Worm (Caenorhabditis elegans) whole organism, L2 larva: ENCODE results near the gene grl-9.

Experiments used
- C34F6.9 ChIP-seq: fragments of 150-350 bp; optimal IDR thresholded peaks from 2 replicates; lab custom pipeline; 2014; ENCODE audit warnings: missing biosample characterization, missing genetic modification characterization
- F13H6.1 ChIP-seq: sonication (generic microtip); optimal IDR thresholded peaks from 2 replicates; lab custom pipeline; 2016; ENCODE audit warnings: missing genetic modification characterization, missing compliant biosample characterization
- Y55F3AM.14 ChIP-seq: fragments of 200-800 bp; sonication (Bioruptor generic); optimal IDR thresholded peaks from 2 replicates; lab custom pipeline; 2018; ENCODE audit warnings: mild to moderate bottlenecking, missing genetic modification characterization, missing compliant biosample characterization
- alr-1 ChIP-seq: fragments of 150-350 bp; optimal IDR thresholded peaks from 2 replicates; lab custom pipeline; 2014; ENCODE audit warnings: missing biosample characterization, missing genetic modification characterization
- ama-1 ChIP-seq: fragments of 150-350 bp; optimal IDR thresholded peaks from 2 replicates; lab custom pipeline; 2018; ENCODE audit warnings: inconsistent platforms
- blmp-1 ChIP-seq: sonication (generic microtip); optimal IDR thresholded peaks from 2 replicates; lab custom pipeline; 2017; ENCODE audit warnings: missing genetic modification characterization, mild to moderate bottlenecking, missing compliant biosample characterization, antibody characterized with exemption, moderate library complexity; ENCODE audit not compliant: insufficient read depth
- ceh-16 ChIP-seq: fragments of 150-350 bp; optimal IDR thresholded peaks from 2 replicates; lab custom pipeline; 2014; ENCODE audit warnings: missing biosample characterization, missing genetic modification characterization
- elt-1 ChIP-seq: fragments of 150-350 bp; optimal IDR thresholded peaks from 2 replicates; lab custom pipeline; 2014; ENCODE audit warnings: missing biosample characterization, missing genetic modification characterization
- elt-3 ChIP-seq: sonication (generic microtip); optimal IDR thresholded peaks from 2 replicates; lab custom pipeline; 2017; ENCODE audit warnings: missing biosample characterization, missing genetic modification characterization
- fos-1 ChIP-seq: fragments of 150-350 bp; optimal IDR thresholded peaks from 2 replicates; lab custom pipeline; 2014; ENCODE audit warnings: missing biosample characterization, missing genetic modification characterization
- lin-11 ChIP-seq: fragments of 150-350 bp; sonication (generic microtip); optimal IDR thresholded peaks from 2 replicates; lab custom pipeline; 2014; ENCODE audit warnings: missing biosample characterization, missing genetic modification characterization, inconsistent platforms, mixed read lengths
- lin-39 ChIP-seq: fragments of 150-350 bp; optimal IDR thresholded peaks from 2 replicates; lab custom pipeline; 2014; ENCODE audit warnings: missing biosample characterization, missing genetic modification reagents, missing genetic modification characterization
- lsy-2 ChIP-seq, 2 experiments: fragments of 150-350 bp in 1 of 2; sonication (generic microtip) in 1 of 2; optimal IDR thresholded peaks; 2 replicates each; lab custom pipeline; 2014 to 2017; ENCODE audit warnings: missing biosample characterization in 2 of 2, missing genetic modification characterization in 2 of 2
- mab-5 ChIP-seq: fragments of 150-350 bp; optimal IDR thresholded peaks from 2 replicates; lab custom pipeline; 2014; ENCODE audit warnings: missing biosample characterization, missing genetic modification characterization
- mbf-1 ChIP-seq: sonication (generic microtip); optimal IDR thresholded peaks from 2 replicates; lab custom pipeline; 2017; ENCODE audit warnings: missing biosample characterization, missing genetic modification characterization
- mdl-1 ChIP-seq, 2 experiments: fragments of 150-350 bp in 1 of 2; sonication (generic microtip) in 1 of 2; optimal IDR thresholded peaks; 2 replicates each; lab custom pipeline; 2017; ENCODE audit warnings: missing biosample characterization in 2 of 2, missing genetic modification characterization in 2 of 2
- nhr-10 ChIP-seq: sonication (generic microtip); optimal IDR thresholded peaks from 2 replicates; lab custom pipeline; 2017; ENCODE audit warnings: missing biosample characterization, missing genetic modification characterization
- nhr-12 ChIP-seq: fragments of 150-350 bp; optimal IDR thresholded peaks from 2 replicates; lab custom pipeline; 2014; ENCODE audit warnings: missing biosample characterization, missing genetic modification characterization
- nhr-23 ChIP-seq: fragments of 150-350 bp; optimal IDR thresholded peaks from 2 replicates; lab custom pipeline; 2014; ENCODE audit warnings: missing biosample characterization, missing genetic modification reagents, missing genetic modification characterization
- nhr-237 ChIP-seq: fragments of 150-350 bp; optimal IDR thresholded peaks from 2 replicates; lab custom pipeline; 2014; ENCODE audit warnings: missing biosample characterization, missing genetic modification characterization
- nhr-6 ChIP-seq: fragments of 150-350 bp; optimal IDR thresholded peaks from 2 replicates; lab custom pipeline; 2014; ENCODE audit warnings: missing biosample characterization, missing genetic modification characterization
- nhr-77 ChIP-seq: fragments of 150-350 bp; optimal IDR thresholded peaks from 2 replicates; lab custom pipeline; 2014; ENCODE audit warnings: missing biosample characterization, missing genetic modification characterization
- peb-1 ChIP-seq: fragments of 150-350 bp; optimal IDR thresholded peaks from 2 replicates; lab custom pipeline; 2014; ENCODE audit warnings: missing biosample characterization, missing genetic modification characterization
- sem-4 ChIP-seq: fragments of 150-350 bp; optimal IDR thresholded peaks from 2 replicates; lab custom pipeline; 2014; ENCODE audit warnings: missing biosample characterization, missing genetic modification reagents, missing genetic modification characterization
- skn-1 ChIP-seq: sonication (generic microtip); optimal IDR thresholded peaks from 2 replicates; lab custom pipeline; 2017; ENCODE audit warnings: missing biosample characterization, missing genetic modification characterization
- sma-9 ChIP-seq, 2 experiments: fragments of 150-350 bp in 1 of 2; sonication (generic microtip) in 1 of 2; optimal IDR thresholded peaks; 2 replicates each; lab custom pipeline; 2014 to 2016; ENCODE audit warnings: missing genetic modification characterization in 2 of 2, mild to moderate bottlenecking in 1 of 2, missing biosample characterization in 1 of 2, missing compliant biosample characterization in 1 of 2, missing genetic modification reagents in 1 of 2, moderate library complexity in 1 of 2
- snpc-4 ChIP-seq: fragments of 150-350 bp; optimal IDR thresholded peaks from 2 replicates; lab custom pipeline; 2014; ENCODE audit warnings: missing biosample characterization, missing genetic modification characterization
- unc-39 ChIP-seq: fragments of 150-350 bp; optimal IDR thresholded peaks from 2 replicates; lab custom pipeline; 2014; ENCODE audit warnings: missing biosample characterization, missing genetic modification characterization
- unc-62 ChIP-seq: fragments of 150-350 bp; optimal IDR thresholded peaks from 2 replicates; lab custom pipeline; 2014; ENCODE audit warnings: missing biosample characterization, missing genetic modification reagents, missing genetic modification characterization
- zag-1 ChIP-seq: fragments of 150-350 bp; optimal IDR thresholded peaks from 2 replicates; lab custom pipeline; 2014; ENCODE audit warnings: missing biosample characterization, missing genetic modification characterization
- ztf-1 ChIP-seq: fragments of 200-800 bp; sonication (Bioruptor generic); conservative IDR thresholded peaks from 2 replicates; pipeline ENCODE4 v1.3.6; 2022; ENCODE audit warnings: missing genetic modification characterization, missing compliant biosample characterization
- ztf-11 ChIP-seq: sonication (generic microtip); optimal IDR thresholded peaks from 2 replicates; lab custom pipeline; 2017; ENCODE audit warnings: missing biosample characterization, missing genetic modification characterization
- ztf-4 ChIP-seq: fragments of 150-350 bp; optimal IDR thresholded peaks from 2 replicates; lab custom pipeline; 2014; ENCODE audit warnings: missing biosample characterization, missing genetic modification characterization

The grl-9 gene

DNA sequence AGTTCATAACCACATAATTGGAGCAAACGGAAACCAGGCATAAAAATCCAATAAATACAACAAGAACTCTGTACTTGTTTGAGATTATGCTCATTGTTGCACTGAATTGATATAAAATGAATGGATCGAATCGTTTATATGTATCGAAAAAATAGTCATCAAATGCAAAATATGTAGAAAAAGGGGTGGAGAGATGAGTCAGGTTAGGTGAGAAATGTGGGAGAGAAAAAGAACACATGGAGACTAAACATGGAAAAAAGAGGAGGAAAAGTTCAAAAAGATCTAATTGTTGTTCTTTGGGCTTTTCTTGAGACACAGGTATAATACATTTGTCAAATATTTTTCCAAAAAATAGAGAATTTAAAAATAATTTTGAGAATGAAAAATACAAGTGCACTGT lies 43.1 kb downstream of the grl-9 start, which contains the start of gene K11G9.5:
TSS of gene K11G9.5 (minus strand) at position 101 of the 400 bp plus-strand sequence.
- TF ChIP-seq nhr-23 (tag; lab: Kevin White, UChicago) (no peak), ztf-1 (GFP tag; lab: Robert Waterston, UW) (no peak), elt-1 (tag; lab: Kevin White, UChicago) (no peak), elt-3 (no peak)

DNA sequence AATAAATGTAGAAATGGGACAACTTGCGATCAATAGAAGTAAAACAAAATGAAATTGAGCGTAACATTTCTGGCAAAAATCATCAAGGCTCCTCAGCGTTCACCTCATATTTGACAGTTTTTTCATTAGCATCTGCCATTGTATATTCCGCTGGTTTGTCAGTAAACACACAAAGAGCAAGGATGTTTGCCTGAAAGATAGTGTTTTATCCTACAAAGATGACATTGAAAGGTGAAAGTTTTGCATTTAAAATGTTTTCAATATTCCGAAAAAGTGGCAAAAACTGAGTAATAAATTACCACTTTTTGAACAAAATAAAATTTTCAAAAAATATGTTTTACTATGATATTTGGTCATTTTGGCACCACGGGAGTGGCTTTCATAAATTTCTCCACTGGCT lies 45.5 kb downstream of the grl-9 start:
- TF ChIP-seq elt-1 (tag; lab: Kevin White, UChicago) (no peak), unc-39 (tag; lab: Kevin White, UChicago) (no peak), nhr-6 (tag; lab: Kevin White, UChicago) (no peak), nhr-10 (tag; lab: Kevin White, UChicago) (no peak), nhr-12 (no peak), unc-62 (GFP tag; lab: Kevin White, UChicago) (no peak), ztf-1 (GFP tag; lab: Robert Waterston, UW) (no peak), peb-1 (no peak), nhr-77 (tag; lab: Kevin White, UChicago) (no peak), skn-1 (tag; lab: Kevin White, UChicago) (no peak), lin-39 (tag; lab: Kevin White, UChicago) (no peak), alr-1 (tag; lab: Kevin White, UChicago) (no peak), sem-4 (tag; lab: Kevin White, UChicago) (no peak), fos-1 (tag; lab: Kevin White, UChicago) (no peak), nhr-237 (tag; lab: Kevin White, UChicago) (no peak), zag-1 (no peak), Y55F3AM.14 (GFP tag; lab: Kevin White, UChicago) (no peak)
- TF ChIP-seq, all 48 proteins: peak for 0

DNA sequence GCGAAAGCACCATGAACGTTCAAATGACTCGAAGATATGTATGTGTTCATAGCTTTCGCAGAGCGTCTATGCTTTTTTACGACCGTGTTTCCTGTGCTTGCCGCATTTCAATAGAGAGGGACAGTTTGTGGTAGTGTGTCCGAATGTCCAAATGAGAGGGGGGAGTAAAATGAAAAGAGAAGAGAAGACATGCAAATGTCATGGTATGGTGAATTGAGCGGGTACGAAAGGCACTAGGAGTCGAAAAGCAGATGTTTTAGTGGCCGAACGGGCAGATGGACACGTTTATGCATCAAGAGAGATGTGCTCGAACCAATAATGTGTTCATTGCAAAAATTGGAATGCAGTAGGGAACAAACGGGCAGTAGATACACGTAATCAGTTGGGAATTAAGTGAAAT lies 46.0 kb downstream of the grl-9 start:
- TF ChIP-seq sma-9 (GFP tag; optimal IDR thresholded peaks at IDR 0.05; lab: Kevin White, UChicago) (no peak), sma-9 (tag; optimal IDR thresholded peaks at IDR 0.05; lab: Kevin White, UChicago) (no peak)

DNA sequence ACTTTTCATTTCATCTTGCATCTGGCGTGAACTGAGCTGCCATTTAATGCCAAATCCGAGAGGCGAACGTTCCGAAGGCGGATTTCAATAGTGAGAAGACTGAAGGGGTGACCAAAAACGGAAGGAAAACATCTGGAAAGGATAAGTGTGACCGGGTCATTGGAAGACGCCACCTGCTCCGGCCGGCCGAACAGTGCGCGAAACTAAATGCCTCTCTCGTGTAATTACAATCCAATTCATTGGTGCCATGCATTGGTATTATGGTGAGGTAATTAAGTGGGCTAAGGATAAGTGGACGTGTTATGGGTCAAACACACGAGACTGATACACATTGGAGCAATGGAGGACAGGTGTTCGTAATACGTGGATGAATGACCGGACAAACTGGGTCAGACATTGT lies 47.0 kb downstream of the grl-9 start:
- TF ChIP-seq lin-39 (tag; lab: Kevin White, UChicago) (no peak), mab-5 (tag; lab: Kevin White, UChicago) (no peak), nhr-237 (tag; lab: Kevin White, UChicago) (no peak), ztf-11 (tag; lab: Kevin White, UChicago) (no peak), snpc-4 (tag; lab: Kevin White, UChicago) (no peak), fos-1 (tag; lab: Kevin White, UChicago) (no peak), nhr-12 (no peak), zag-1 (no peak), nhr-77 (tag; lab: Kevin White, UChicago) (no peak), elt-1 (tag; lab: Kevin White, UChicago) (no peak), unc-39 (tag; lab: Kevin White, UChicago) (no peak), nhr-23 (tag; lab: Kevin White, UChicago) (no peak), sma-9 (GFP tag; optimal IDR thresholded peaks at IDR 0.05; lab: Kevin White, UChicago) (no peak), sma-9 (tag; optimal IDR thresholded peaks at IDR 0.05; lab: Kevin White, UChicago) (no peak), C34F6.9 (tag; lab: Kevin White, UChicago) (no peak), unc-62 (GFP tag; lab: Kevin White, UChicago) (no peak), lin-11 (no peak), mbf-1 (no peak), blmp-1 (tag; lab: Kevin White, UChicago) (no peak), ztf-1 (GFP tag; lab: Robert Waterston, UW) (no peak), lsy-2 (tag; optimal IDR thresholded peaks at IDR 0.05; lab: Kevin White, UChicago) (no peak)

DNA sequence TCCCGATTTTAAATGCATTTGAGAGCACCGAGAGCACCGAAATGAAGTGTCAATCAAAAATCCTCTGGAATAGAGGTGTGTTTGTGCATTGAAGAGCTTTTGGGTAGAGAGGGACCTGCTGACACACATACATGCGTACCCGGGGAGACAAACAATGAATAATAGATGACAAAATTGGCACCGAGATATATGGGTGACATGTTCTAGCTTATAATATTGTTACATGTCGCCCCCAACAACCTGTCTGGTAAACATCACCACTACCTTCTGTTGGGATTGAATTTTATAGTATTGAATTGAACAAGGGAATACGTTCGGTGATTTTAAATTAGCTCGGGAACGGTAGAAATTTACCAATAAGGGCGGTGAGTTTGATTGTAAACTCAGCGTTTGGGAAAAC lies 47.8 kb downstream of the grl-9 start:
- TF ChIP-seq nhr-237 (tag; lab: Kevin White, UChicago) (no peak), lsy-2 (tag; optimal IDR thresholded peaks at IDR 0.05; lab: Kevin White, UChicago) (no peak), F13H6.1 (tag; lab: Kevin White, UChicago) (no peak), nhr-10 (tag; lab: Kevin White, UChicago) (no peak), peb-1 (no peak), skn-1 (tag; lab: Kevin White, UChicago) (no peak), zag-1 (no peak)

DNA sequence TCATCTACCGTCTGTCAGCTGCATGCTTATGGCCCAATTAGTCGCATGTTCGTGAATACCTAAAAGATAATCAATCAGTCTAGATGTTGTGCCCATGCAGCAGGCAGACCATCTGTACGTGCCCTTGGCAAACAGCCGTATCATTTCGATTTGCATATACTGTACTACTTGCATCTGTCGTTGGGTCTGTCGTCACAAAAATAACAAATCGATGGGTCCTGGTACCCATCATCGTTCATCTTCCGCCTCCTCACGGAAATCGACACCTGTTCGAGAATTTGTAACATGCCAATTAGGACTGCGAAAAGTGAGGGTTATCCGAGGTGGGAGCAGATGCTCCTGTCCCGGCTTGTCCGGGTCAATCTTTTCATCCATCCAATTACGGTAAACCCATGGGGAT lies 48.2 kb downstream of the grl-9 start:
- TF ChIP-seq F13H6.1 (tag; lab: Kevin White, UChicago) (no peak), elt-3 (no peak), nhr-237 (tag; lab: Kevin White, UChicago) (no peak), elt-1 (tag; lab: Kevin White, UChicago) (no peak), mdl-1 (tag; optimal IDR thresholded peaks at IDR 0.05; lab: Kevin White, UChicago) (no peak), sem-4 (tag; lab: Kevin White, UChicago) (no peak), ama-1 (lab: Kevin White, UChicago) (no peak), ztf-4 (tag; lab: Kevin White, UChicago) (no peak), ceh-16 (tag; lab: Kevin White, UChicago) (no peak), skn-1 (tag; lab: Kevin White, UChicago) (no peak), alr-1 (tag; lab: Kevin White, UChicago) (no peak)
